Fruit fly (Drosophila melanogaster): ENCODE results near the gene CG11370.

- TF ChIP-seq CG8478 (optimal IDR thresholded peaks at IDR 0.05) (no peak), usp (GFP tag; optimal IDR thresholded peaks at IDR 0.05) (no peak)
Measured at dm6 chr3L:22742945-22743582, 31.1 kb downstream of the CG11370 start.

Measured in whole organism.